Worm (Caenorhabditis elegans): ENCODE results near the gene F28A12.3.
A peak's percentile ranks its signal among the peaks of the same experiment; 100 is the strongest.

DNA sequence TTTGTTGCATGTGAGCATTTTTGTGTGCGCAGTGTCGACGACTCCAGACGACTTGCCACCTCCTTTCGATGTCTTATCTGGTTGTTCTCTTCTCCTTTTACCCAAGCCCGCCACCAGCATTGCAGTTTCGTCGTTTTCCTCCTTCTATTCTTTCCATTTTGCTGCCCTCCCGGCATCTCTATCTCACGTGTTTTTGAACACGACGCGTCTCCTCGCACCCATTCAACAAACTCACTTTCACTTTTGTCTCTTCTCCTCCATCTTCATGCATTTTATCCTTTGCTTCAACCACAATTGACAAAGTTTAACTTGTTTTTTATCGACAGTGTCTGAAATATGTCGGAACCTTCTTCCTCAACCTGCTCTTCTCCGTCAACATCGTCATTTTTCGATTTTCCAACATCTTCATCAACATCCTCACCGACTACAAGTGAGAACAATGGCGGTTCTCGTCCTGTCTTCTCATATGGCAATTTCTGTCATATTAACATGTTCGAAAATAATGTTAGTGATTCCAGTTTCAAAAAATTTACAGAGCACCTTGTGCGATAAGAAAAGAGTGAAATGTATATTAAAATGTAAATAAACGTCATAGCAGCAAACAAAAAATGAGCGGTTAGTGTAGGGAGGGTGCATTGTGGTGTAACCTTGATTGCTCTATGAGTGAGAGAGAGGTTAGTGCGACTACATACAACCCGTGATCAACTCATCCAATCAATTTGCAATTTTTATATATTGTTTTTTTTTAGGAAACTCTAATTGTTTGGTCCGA is 30.3 kb downstream of the F28A12.3 start, which contains the start of gene fip-4:
- no peak for TF ChIP-seq lsy-2 (tag; optimal IDR thresholded peaks at IDR 0.05)
- TF ChIP-seq dmd-8 (GFP tag; IDR thresholded peaks at IDR 0.05), result no peak
- no peak for TF ChIP-seq nhr-10 (tag; optimal IDR thresholded peaks at IDR 0.05)
- no peak for TF ChIP-seq Y5F2A.4 (GFP tag; optimal IDR thresholded peaks at IDR 0.05)
- TF ChIP-seq unc-62 (GFP tag; optimal IDR thresholded peaks at IDR 0.05 in 1 of 2), result no peak
- no peak for TF ChIP-seq unc-62 (tag; optimal IDR thresholded peaks at IDR 0.05)
- TF ChIP-seq ces-1 (GFP tag; optimal IDR thresholded peaks at IDR 0.05), result no peak
- TF ChIP-seq R02D3.7 (tag; optimal IDR thresholded peaks at IDR 0.05), result no peak
- no peak for TF ChIP-seq ZK546.5 (tag; optimal IDR thresholded peaks at IDR 0.05)
- peak; percentile 82 for TF ChIP-seq nhr-28 (tag; optimal IDR thresholded peaks at IDR 0.05)
- peak; percentile 11 for TF ChIP-seq pqm-1 (tag; optimal IDR thresholded peaks at IDR 0.05)
- no peak for TF ChIP-seq nhr-48 (tag; optimal IDR thresholded peaks at IDR 0.05)
- no peak for TF ChIP-seq fos-1 (tag; optimal IDR thresholded peaks at IDR 0.05)
